Worm (Caenorhabditis elegans): ENCODE measurements around the gene C26B9.1.
A peak's percentile ranks its signal among the peaks of the same experiment; 100 is the strongest.

The C26B9.1 gene

DNA sequence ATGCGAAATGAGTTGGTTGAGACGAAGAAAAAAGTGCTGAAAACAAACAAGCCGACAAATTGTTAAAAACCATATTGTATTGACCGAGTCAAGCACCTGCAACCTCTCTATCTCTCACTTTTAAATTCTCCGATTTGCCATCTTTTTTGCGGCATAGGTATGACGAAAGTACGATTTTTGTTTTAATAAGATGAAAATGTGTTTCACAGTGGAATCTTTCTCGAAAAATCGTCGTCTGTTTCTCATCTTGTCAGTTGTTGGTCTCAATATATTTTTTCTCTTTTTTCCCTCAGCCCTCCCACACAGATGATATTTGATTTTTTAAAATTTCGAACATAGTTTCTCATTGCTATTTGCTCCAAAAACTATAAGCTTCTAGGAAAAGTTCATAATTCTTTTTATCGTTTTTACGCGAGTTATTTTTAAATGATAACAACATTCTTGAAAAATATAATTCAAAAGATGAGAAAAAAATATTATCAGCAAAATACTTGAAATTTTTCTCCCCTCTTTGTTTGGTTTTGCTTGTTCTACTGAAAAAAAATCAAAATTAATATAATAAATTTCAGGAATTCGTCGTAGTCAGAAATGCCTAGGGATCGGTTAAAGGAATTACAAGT, 4.3 kb downstream of the C26B9.1 start, which contains the start of gene syx-3:
syx-3 (plus strand) TSS at position 570 of the 620 bp plus-strand sequence.
- no peak for TF ChIP-seq egl-27 (tag; optimal IDR thresholded peaks at IDR 0.05)
- TF ChIP-seq snu-23 (GFP tag; optimal IDR thresholded peaks at IDR 0.05) = peak; percentile 41
- TF ChIP-seq nhr-76 (tag; optimal IDR thresholded peaks at IDR 0.05) = no peak
- peak; percentile 93 for TF ChIP-seq dsc-1 (tag; optimal IDR thresholded peaks at IDR 0.05)
- TF ChIP-seq aly-2 (tag; optimal IDR thresholded peaks at IDR 0.05) = no peak
- TF ChIP-seq elt-2 (tag; optimal IDR thresholded peaks at IDR 0.05) = no peak
- TF ChIP-seq fkh-8 (tag; optimal IDR thresholded peaks at IDR 0.05) = no peak
- TF ChIP-seq nhr-11 (tag; optimal IDR thresholded peaks at IDR 0.05) = no peak
- no peak for TF ChIP-seq unc-30 (tag; optimal IDR thresholded peaks at IDR 0.05)
- TF ChIP-seq blmp-1 (tag; optimal IDR thresholded peaks at IDR 0.05) = no peak
- TF ChIP-seq elt-3 (tag; optimal IDR thresholded peaks at IDR 0.05) = no peak
- TF ChIP-seq skn-1 (tag; optimal IDR thresholded peaks at IDR 0.05) = no peak
- no peak for TF ChIP-seq F16B12.6 (tag; optimal IDR thresholded peaks at IDR 0.05)
- TF ChIP-seq C04F5.9 (tag; optimal IDR thresholded peaks at IDR 0.05) = no peak
- TF ChIP-seq aha-1 (tag; optimal IDR thresholded peaks at IDR 0.05) = no peak
- TF ChIP-seq nhr-71 (tag; optimal IDR thresholded peaks at IDR 0.05) = peak; percentile 27
- TF ChIP-seq nhr-47 (tag; optimal IDR thresholded peaks at IDR 0.05) = no peak
- no peak for TF ChIP-seq unc-62 (GFP tag; optimal IDR thresholded peaks at IDR 0.05)
- no peak for TF ChIP-seq efl-1 (optimal IDR thresholded peaks at IDR 0.05)
- no peak for TF ChIP-seq efl-1 (GFP tag; optimal IDR thresholded peaks at IDR 0.05 in 1 of 2)
- no peak for TF ChIP-seq ceh-82 (tag; optimal IDR thresholded peaks at IDR 0.05)
- TF ChIP-seq sptf-1 (tag; optimal IDR thresholded peaks at IDR 0.05) = no peak
- no peak for TF ChIP-seq nhr-19 (GFP tag; conservative IDR thresholded peaks at IDR 0.05)
- TF ChIP-seq C16A3.4 (tag; optimal IDR thresholded peaks at IDR 0.05) = no peak
- peak; percentile 4 for TF ChIP-seq nhr-20 (tag; optimal IDR thresholded peaks at IDR 0.05)
- no peak for TF ChIP-seq mdl-1 (tag; optimal IDR thresholded peaks at IDR 0.05)
- no peak for TF ChIP-seq ceh-90 (tag; optimal IDR thresholded peaks at IDR 0.05)
- TF ChIP-seq unc-130 (tag; optimal IDR thresholded peaks at IDR 0.05) = no peak
- TF ChIP-seq mep-1 (tag; optimal IDR thresholded peaks at IDR 0.05) = no peak
- TF ChIP-seq vab-15 (tag; optimal IDR thresholded peaks at IDR 0.05) = no peak
- TF ChIP-seq snpc-4 (tag; optimal IDR thresholded peaks at IDR 0.05) = no peak
- no peak for TF ChIP-seq egl-13 (tag; optimal IDR thresholded peaks at IDR 0.05)
- no peak for TF ChIP-seq rnt-1 (tag; optimal IDR thresholded peaks at IDR 0.05)
- no peak for TF ChIP-seq alr-1 (tag; optimal IDR thresholded peaks at IDR 0.05; ENCODE audit: borderline replicate concordance)
- TF ChIP-seq mef-2 (tag; optimal IDR thresholded peaks at IDR 0.05) = no peak
- no peak for TF ChIP-seq nhr-84 (tag; optimal IDR thresholded peaks at IDR 0.05)
- TF ChIP-seq unc-86 (tag; optimal IDR thresholded peaks at IDR 0.05) = no peak
- TF ChIP-seq dpl-1 (GFP tag; optimal IDR thresholded peaks at IDR 0.05) = no peak
- no peak for TF ChIP-seq lin-39 (tag; optimal IDR thresholded peaks at IDR 0.05)
- TF ChIP-seq fkh-10 (GFP tag; optimal IDR thresholded peaks at IDR 0.05) = no peak
- no peak for TF ChIP-seq zip-4 (GFP tag; optimal IDR thresholded peaks at IDR 0.05)
- no peak for TF ChIP-seq lsy-2 (tag; optimal IDR thresholded peaks at IDR 0.05)
- TF ChIP-seq efl-3 (GFP tag; optimal IDR thresholded peaks at IDR 0.05) = no peak
- TF ChIP-seq ceh-88 (GFP tag; IDR thresholded peaks at IDR 0.05) = no peak
- no peak for TF ChIP-seq lin-35 (GFP tag; optimal IDR thresholded peaks at IDR 0.05)
- TF ChIP-seq tbx-2 (tag; optimal IDR thresholded peaks at IDR 0.05) = no peak
- no peak for TF ChIP-seq irx-1 (tag; optimal IDR thresholded peaks at IDR 0.05)
- no peak for TF ChIP-seq isw-1 (GFP tag; IDR thresholded peaks at IDR 0.05)
- TF ChIP-seq nhr-28 (tag; optimal IDR thresholded peaks at IDR 0.05) = no peak
- no peak for TF ChIP-seq ztf-11 (tag; optimal IDR thresholded peaks at IDR 0.05)
- TF ChIP-seq ceh-8 (GFP tag; optimal IDR thresholded peaks at IDR 0.05) = no peak
- TF ChIP-seq fkh-4 (tag; optimal IDR thresholded peaks at IDR 0.05; ENCODE audit: borderline replicate concordance) = peak; percentile 43
- TF ChIP-seq lin-14 (GFP tag; optimal IDR thresholded peaks at IDR 0.05) = peak; percentile 43
- no peak for TF ChIP-seq mab-9 (GFP tag; IDR thresholded peaks at IDR 0.05)
